Worm (Caenorhabditis elegans) whole organism, young adult: ENCODE results near the gene EEED8.14.

Experiments used
- Y79H2A.3 ChIP-seq: fragments of 200-800 bp; sonication (Bioruptor generic); conservative IDR thresholded peaks from 2 replicates; pipeline ENCODE4 v1.3.6; 2022; ENCODE audit warnings: missing genetic modification reagents, missing genetic modification characterization, missing compliant biosample characterization
- ama-1 ChIP-seq, 3 experiments: fragments of 150-350 bp in 1 of 3; sonication (generic microtip) in 2 of 3; optimal IDR thresholded peaks; 2 replicates each; lab custom pipeline; 2014 to 2018; ENCODE audit warnings: missing biosample characterization in 2 of 3, missing genetic modification characterization in 2 of 3, missing genetic modification reagents in 2 of 3
- ceh-27 ChIP-seq: fragments of 200-800 bp; sonication (Bioruptor generic); optimal IDR thresholded peaks from 2 replicates; lab custom pipeline; 2018; ENCODE audit warnings: mild to moderate bottlenecking, missing genetic modification characterization, moderate library complexity, missing compliant biosample characterization
- ceh-58 ChIP-seq: fragments of 200-800 bp; sonication (Bioruptor generic); IDR thresholded peaks from 2 replicates; pipeline ENCODE4 v1.3.6; 2022; ENCODE audit warnings: missing genetic modification characterization, missing compliant biosample characterization
- ceh-79 ChIP-seq: sonication (generic microtip); optimal IDR thresholded peaks from 2 replicates; lab custom pipeline; 2017; ENCODE audit warnings: mild to moderate bottlenecking, missing genetic modification characterization, missing compliant biosample characterization
- dpl-1 ChIP-seq: fragments of 150-350 bp; optimal IDR thresholded peaks from 2 replicates; lab custom pipeline; 2014; ENCODE audit warnings: missing biosample characterization, missing genetic modification reagents, missing genetic modification characterization
- efl-1 ChIP-seq: fragments of 150-350 bp; optimal IDR thresholded peaks from 2 replicates; lab custom pipeline; 2014; ENCODE audit warnings: missing biosample characterization, missing genetic modification reagents, missing genetic modification characterization
- lin-35 ChIP-seq, 3 experiments: fragments of 150-350 bp in 2 of 3; sonication (generic microtip) in 1 of 3; optimal IDR thresholded peaks; 2 replicates each; lab custom pipeline; 2014 to 2018; ENCODE audit warnings: missing biosample characterization in 3 of 3, missing genetic modification characterization in 3 of 3, missing genetic modification reagents in 3 of 3
- madf-3 ChIP-seq: fragments of 200-800 bp; sonication (Bioruptor generic); IDR thresholded peaks from 2 replicates; pipeline ENCODE4 v1.3.6; 2022; ENCODE audit warnings: missing genetic modification reagents, missing genetic modification characterization, missing compliant biosample characterization
- nhr-120 ChIP-seq: fragments of 200-800 bp; sonication (Bioruptor generic); IDR thresholded peaks from 2 replicates; pipeline ENCODE4 v1.3.6; 2022; ENCODE audit warnings: missing genetic modification characterization, missing compliant biosample characterization
- nhr-80 ChIP-seq: sonication (generic microtip); optimal IDR thresholded peaks from 2 replicates; lab custom pipeline; 2016; ENCODE audit warnings: missing genetic modification characterization, missing compliant biosample characterization
- snpc-4 ChIP-seq, 5 experiments: fragments of 150-350 bp in 1 of 5; sonication (generic microtip) in 4 of 5; optimal IDR thresholded peaks; 2 replicates each; lab custom pipeline; 2014 to 2018; ENCODE audit warnings: missing genetic modification characterization in 5 of 5, missing biosample characterization in 3 of 5, antibody characterized with exemption in 2 of 5, mild to moderate bottlenecking in 2 of 5, missing compliant biosample characterization in 2 of 5, missing genotype in 2 of 5, moderate library complexity in 2 of 5, missing genetic modification reagents in 1 of 5

ce11 chrII:5373275-5374047, 40.4 kb downstream of the EEED8.14 start, which contains the start of the genes agt-2 and F09E5.3:
- TF ChIP-seq lin-35 (GFP tag; optimal IDR thresholded peaks at IDR 0.05; lab: Kevin White, UChicago): peak in 2 of 3 experiments; percentile 72 to 91
- no peak for TF ChIP-seq ceh-79 (tag; lab: Kevin White, UChicago)
- TF ChIP-seq dpl-1: peak; percentile 45
- peak; percentile 86 for TF ChIP-seq madf-3 (GFP tag; lab: Robert Waterston, UW)
- TF ChIP-seq snpc-4 (GFP tag; optimal IDR thresholded peaks at IDR 0.05; lab: Kevin White, UChicago): no peak
- TF ChIP-seq snpc-4 (tag; optimal IDR thresholded peaks at IDR 0.05; lab: Kevin White, UChicago): peak; percentile 5 to 72 (median 52)
- no peak for TF ChIP-seq Y79H2A.3
- no peak for TF ChIP-seq nhr-120
- no peak for TF ChIP-seq ama-1 (optimal IDR thresholded peaks at IDR 0.05; lab: Kevin White, UChicago)
- TF ChIP-seq ama-1 (GFP tag; optimal IDR thresholded peaks at IDR 0.05; lab: Kevin White, UChicago): no peak
- TF ChIP-seq efl-1: peak; percentile 40
- peak; percentile 59 for TF ChIP-seq nhr-80
- peak; percentile 80 for TF ChIP-seq ceh-27 (GFP tag; lab: Kevin White, UChicago)
- no peak for TF ChIP-seq ceh-58
